Worm (Caenorhabditis elegans) whole organism, L2 larva: Measurements from ENCODE around the gene Y110A2AL.10.

Experiments
- C34F6.9 ChIP-seq: fragments of 150-350 bp; optimal IDR thresholded peaks from 2 replicates; lab custom pipeline; 2014; ENCODE audit warnings: missing biosample characterization, missing genetic modification characterization
- F13H6.1 ChIP-seq: sonication (generic microtip); optimal IDR thresholded peaks from 2 replicates; lab custom pipeline; 2016; ENCODE audit warnings: missing genetic modification characterization, missing compliant biosample characterization
- R02D3.7 ChIP-seq: fragments of 150-350 bp; optimal IDR thresholded peaks from 2 replicates; lab custom pipeline; 2014; ENCODE audit warnings: missing biosample characterization, missing genetic modification characterization
- ZK546.5 ChIP-seq: sonication (generic microtip); optimal IDR thresholded peaks from 2 replicates; lab custom pipeline; 2017; ENCODE audit warnings: missing biosample characterization, missing genetic modification characterization
- alr-1 ChIP-seq: fragments of 150-350 bp; optimal IDR thresholded peaks from 2 replicates; lab custom pipeline; 2014; ENCODE audit warnings: missing biosample characterization, missing genetic modification characterization
- ama-1 ChIP-seq: fragments of 150-350 bp; optimal IDR thresholded peaks from 2 replicates; lab custom pipeline; 2018; ENCODE audit warnings: inconsistent platforms
- blmp-1 ChIP-seq: sonication (generic microtip); optimal IDR thresholded peaks from 2 replicates; lab custom pipeline; 2017; ENCODE audit warnings: missing genetic modification characterization, mild to moderate bottlenecking, missing compliant biosample characterization, antibody characterized with exemption, moderate library complexity; ENCODE audit not compliant: insufficient read depth
- ceh-82 ChIP-seq: fragments of 150-350 bp; optimal IDR thresholded peaks from 2 replicates; lab custom pipeline; 2014; ENCODE audit warnings: missing biosample characterization, missing genetic modification characterization
- crh-2 ChIP-seq: sonication (generic microtip); optimal IDR thresholded peaks from 2 replicates; lab custom pipeline; 2017; ENCODE audit warnings: missing biosample characterization, missing genetic modification characterization
- dmd-4 ChIP-seq: sonication (generic microtip); optimal IDR thresholded peaks from 2 replicates; lab custom pipeline; 2017; ENCODE audit warnings: missing biosample characterization, missing genetic modification characterization
- egl-27 ChIP-seq: sonication (generic microtip); optimal IDR thresholded peaks from 3 replicates; lab custom pipeline; 2017; ENCODE audit warnings: missing biosample characterization, missing genetic modification reagents, missing genetic modification characterization
- elt-3 ChIP-seq: sonication (generic microtip); optimal IDR thresholded peaks from 2 replicates; lab custom pipeline; 2017; ENCODE audit warnings: missing biosample characterization, missing genetic modification characterization
- fos-1 ChIP-seq: fragments of 150-350 bp; optimal IDR thresholded peaks from 2 replicates; lab custom pipeline; 2014; ENCODE audit warnings: missing biosample characterization, missing genetic modification characterization
- lin-11 ChIP-seq: fragments of 150-350 bp; sonication (generic microtip); optimal IDR thresholded peaks from 2 replicates; lab custom pipeline; 2014; ENCODE audit warnings: missing biosample characterization, missing genetic modification characterization, inconsistent platforms, mixed read lengths
- lin-13 ChIP-seq: fragments of 150-350 bp; optimal IDR thresholded peaks from 2 replicates; lab custom pipeline; 2014; ENCODE audit warnings: missing biosample characterization, missing genetic modification reagents, missing genetic modification characterization
- lin-39 ChIP-seq: fragments of 150-350 bp; optimal IDR thresholded peaks from 2 replicates; lab custom pipeline; 2014; ENCODE audit warnings: missing biosample characterization, missing genetic modification reagents, missing genetic modification characterization
- lsy-2 ChIP-seq, 2 experiments: fragments of 150-350 bp in 1 of 2; sonication (generic microtip) in 1 of 2; optimal IDR thresholded peaks; 2 replicates each; lab custom pipeline; 2014 to 2017; ENCODE audit warnings: missing biosample characterization in 2 of 2, missing genetic modification characterization in 2 of 2
- mab-5 ChIP-seq: fragments of 150-350 bp; optimal IDR thresholded peaks from 2 replicates; lab custom pipeline; 2014; ENCODE audit warnings: missing biosample characterization, missing genetic modification characterization
- mbf-1 ChIP-seq: sonication (generic microtip); optimal IDR thresholded peaks from 2 replicates; lab custom pipeline; 2017; ENCODE audit warnings: missing biosample characterization, missing genetic modification characterization
- mdl-1 ChIP-seq, 2 experiments: fragments of 150-350 bp in 1 of 2; sonication (generic microtip) in 1 of 2; optimal IDR thresholded peaks; 2 replicates each; lab custom pipeline; 2017; ENCODE audit warnings: missing biosample characterization in 2 of 2, missing genetic modification characterization in 2 of 2
- nhr-10 ChIP-seq: sonication (generic microtip); optimal IDR thresholded peaks from 2 replicates; lab custom pipeline; 2017; ENCODE audit warnings: missing biosample characterization, missing genetic modification characterization
- nhr-11 ChIP-seq: fragments of 150-350 bp; optimal IDR thresholded peaks from 2 replicates; lab custom pipeline; 2014; ENCODE audit warnings: missing biosample characterization, missing genetic modification characterization
- nhr-12 ChIP-seq: fragments of 150-350 bp; optimal IDR thresholded peaks from 2 replicates; lab custom pipeline; 2014; ENCODE audit warnings: missing biosample characterization, missing genetic modification characterization
- nhr-129 ChIP-seq: fragments of 150-350 bp; optimal IDR thresholded peaks from 2 replicates; lab custom pipeline; 2014; ENCODE audit warnings: missing biosample characterization, missing genetic modification characterization
- nhr-21 ChIP-seq: fragments of 150-350 bp; optimal IDR thresholded peaks from 2 replicates; lab custom pipeline; 2014; ENCODE audit warnings: missing biosample characterization, missing genetic modification characterization
- nhr-23 ChIP-seq: fragments of 150-350 bp; optimal IDR thresholded peaks from 2 replicates; lab custom pipeline; 2014; ENCODE audit warnings: missing biosample characterization, missing genetic modification reagents, missing genetic modification characterization
- nhr-237 ChIP-seq: fragments of 150-350 bp; optimal IDR thresholded peaks from 2 replicates; lab custom pipeline; 2014; ENCODE audit warnings: missing biosample characterization, missing genetic modification characterization
- nhr-25 ChIP-seq: fragments of 150-350 bp; sonication (generic microtip); optimal IDR thresholded peaks from 3 replicates; lab custom pipeline; 2014; ENCODE audit warnings: missing biosample characterization, missing genetic modification characterization
- nhr-6 ChIP-seq: fragments of 150-350 bp; optimal IDR thresholded peaks from 2 replicates; lab custom pipeline; 2014; ENCODE audit warnings: missing biosample characterization, missing genetic modification characterization
- nhr-77 ChIP-seq: fragments of 150-350 bp; optimal IDR thresholded peaks from 2 replicates; lab custom pipeline; 2014; ENCODE audit warnings: missing biosample characterization, missing genetic modification characterization
- peb-1 ChIP-seq: fragments of 150-350 bp; optimal IDR thresholded peaks from 2 replicates; lab custom pipeline; 2014; ENCODE audit warnings: missing biosample characterization, missing genetic modification characterization
- skn-1 ChIP-seq: sonication (generic microtip); optimal IDR thresholded peaks from 2 replicates; lab custom pipeline; 2017; ENCODE audit warnings: missing biosample characterization, missing genetic modification characterization
- sma-9 ChIP-seq, 2 experiments: fragments of 150-350 bp in 1 of 2; sonication (generic microtip) in 1 of 2; optimal IDR thresholded peaks; 2 replicates each; lab custom pipeline; 2014 to 2016; ENCODE audit warnings: missing genetic modification characterization in 2 of 2, mild to moderate bottlenecking in 1 of 2, missing biosample characterization in 1 of 2, missing compliant biosample characterization in 1 of 2, missing genetic modification reagents in 1 of 2, moderate library complexity in 1 of 2
- snpc-4 ChIP-seq: fragments of 150-350 bp; optimal IDR thresholded peaks from 2 replicates; lab custom pipeline; 2014; ENCODE audit warnings: missing biosample characterization, missing genetic modification characterization
- unc-39 ChIP-seq: fragments of 150-350 bp; optimal IDR thresholded peaks from 2 replicates; lab custom pipeline; 2014; ENCODE audit warnings: missing biosample characterization, missing genetic modification characterization
- unc-55 ChIP-seq: fragments of 150-350 bp; sonication (generic microtip); optimal IDR thresholded peaks from 3 replicates; lab custom pipeline; 2014; ENCODE audit warnings: missing biosample characterization, missing genetic modification reagents, missing genetic modification characterization
- unc-62 ChIP-seq: fragments of 150-350 bp; optimal IDR thresholded peaks from 2 replicates; lab custom pipeline; 2014; ENCODE audit warnings: missing biosample characterization, missing genetic modification reagents, missing genetic modification characterization
- zag-1 ChIP-seq: fragments of 150-350 bp; optimal IDR thresholded peaks from 2 replicates; lab custom pipeline; 2014; ENCODE audit warnings: missing biosample characterization, missing genetic modification characterization
- ztf-1 ChIP-seq: fragments of 200-800 bp; sonication (Bioruptor generic); conservative IDR thresholded peaks from 2 replicates; pipeline ENCODE4 v1.3.6; 2022; ENCODE audit warnings: missing genetic modification characterization, missing compliant biosample characterization
- ztf-11 ChIP-seq: sonication (generic microtip); optimal IDR thresholded peaks from 2 replicates; lab custom pipeline; 2017; ENCODE audit warnings: missing biosample characterization, missing genetic modification characterization
- ztf-4 ChIP-seq: fragments of 150-350 bp; optimal IDR thresholded peaks from 2 replicates; lab custom pipeline; 2014; ENCODE audit warnings: missing biosample characterization, missing genetic modification characterization

Y110A2AL.10 gene

DNA sequence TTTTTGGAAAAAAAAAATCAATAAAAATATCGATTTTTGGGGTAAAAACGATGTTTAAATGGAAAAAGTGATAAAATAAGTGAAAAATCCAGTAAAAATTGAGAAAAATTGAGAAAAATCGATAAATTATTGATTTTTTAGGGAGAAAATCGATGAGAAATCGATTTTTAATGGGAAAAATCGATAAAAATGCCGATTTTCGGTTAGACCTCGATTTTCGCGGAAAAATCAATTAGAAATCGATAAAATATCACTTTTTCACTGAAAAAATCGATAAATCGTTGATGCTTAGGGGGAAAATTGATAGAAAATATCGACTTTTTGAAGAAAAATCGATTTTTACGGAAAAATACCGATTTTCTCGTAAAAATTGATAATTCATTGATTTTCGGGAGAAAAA, 29.4 kb upstream of the Y110A2AL.10 start:
- no peak for TF ChIP-seq ZK546.5
- TF ChIP-seq ztf-4 (tag; lab: Kevin White, UChicago): no peak
- TF ChIP-seq fos-1: no peak
- TF ChIP-seq ceh-82: no peak
- TF ChIP-seq elt-3 (tag; lab: Kevin White, UChicago): no peak
- no peak for TF ChIP-seq unc-39
- no peak for TF ChIP-seq mbf-1
- no peak for TF ChIP-seq sma-9 (GFP tag; optimal IDR thresholded peaks at IDR 0.05; lab: Kevin White, UChicago)
- TF ChIP-seq sma-9 (tag; optimal IDR thresholded peaks at IDR 0.05; lab: Kevin White, UChicago): no peak
- no peak for TF ChIP-seq blmp-1 (tag; lab: Kevin White, UChicago)
- TF ChIP-seq alr-1 (tag; lab: Kevin White, UChicago): no peak
- no peak for TF ChIP-seq zag-1
- no peak for TF ChIP-seq lin-13 (GFP tag; lab: Kevin White, UChicago)
- no peak for TF ChIP-seq lin-11 (tag; lab: Kevin White, UChicago)
- TF ChIP-seq nhr-129 (tag; lab: Kevin White, UChicago): no peak
- TF ChIP-seq F13H6.1 (tag; lab: Kevin White, UChicago): no peak
- no peak for TF ChIP-seq peb-1 (tag; lab: Kevin White, UChicago)
- TF ChIP-seq ztf-1 (GFP tag; lab: Robert Waterston, UW): no peak
- TF ChIP-seq nhr-10 (tag; lab: Kevin White, UChicago): no peak
- no peak for TF ChIP-seq mdl-1 (tag; optimal IDR thresholded peaks at IDR 0.05; lab: Kevin White, UChicago)

DNA sequence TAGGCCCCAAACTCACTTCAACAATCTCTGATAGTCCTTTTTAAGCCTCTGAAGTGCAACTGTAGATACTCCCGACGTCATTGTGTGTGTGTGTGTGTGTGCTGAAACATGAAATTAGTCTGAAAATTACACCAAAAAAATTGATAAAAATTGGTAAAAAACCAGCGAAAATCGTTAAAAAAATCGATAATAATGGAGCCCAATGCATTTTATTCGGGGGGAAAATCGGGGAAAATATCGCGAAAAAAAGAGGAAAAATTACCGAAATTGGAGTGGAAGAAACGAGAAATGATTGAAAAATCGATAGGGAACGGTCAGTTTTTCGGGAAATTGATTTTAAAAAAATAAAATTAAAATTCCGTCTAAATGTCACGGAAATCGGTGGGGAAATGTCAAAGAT, 28.5 kb upstream of the Y110A2AL.10 start, which contains the start of gene ubc-26:
Gene ubc-26 (minus strand): TSS at position 101 of the 400 bp plus-strand sequence.
- no peak for TF ChIP-seq nhr-23 (tag; lab: Kevin White, UChicago)
- TF ChIP-seq ztf-1 (GFP tag; lab: Robert Waterston, UW): no peak
- TF ChIP-seq egl-27 (tag; lab: Kevin White, UChicago): no peak
- no peak for TF ChIP-seq lin-39 (tag; lab: Kevin White, UChicago)
- no peak for TF ChIP-seq nhr-237 (tag; lab: Kevin White, UChicago)
- no peak for TF ChIP-seq snpc-4
- TF ChIP-seq unc-62 (GFP tag; lab: Kevin White, UChicago): no peak
- no peak for TF ChIP-seq ceh-82
- TF ChIP-seq mdl-1 (tag; optimal IDR thresholded peaks at IDR 0.05; lab: Kevin White, UChicago): no peak
- no peak for TF ChIP-seq nhr-10 (tag; lab: Kevin White, UChicago)
- no peak for TF ChIP-seq R02D3.7 (tag; lab: Kevin White, UChicago)
- TF ChIP-seq mbf-1: no peak
- no peak for TF ChIP-seq nhr-21 (tag; lab: Kevin White, UChicago)
- TF ChIP-seq lin-13 (GFP tag; lab: Kevin White, UChicago): no peak
- no peak for TF ChIP-seq nhr-25 (tag; lab: Kevin White, UChicago)
- TF ChIP-seq C34F6.9 (tag; lab: Kevin White, UChicago): no peak
- TF ChIP-seq lsy-2 (tag; optimal IDR thresholded peaks at IDR 0.05; lab: Kevin White, UChicago): no peak

DNA sequence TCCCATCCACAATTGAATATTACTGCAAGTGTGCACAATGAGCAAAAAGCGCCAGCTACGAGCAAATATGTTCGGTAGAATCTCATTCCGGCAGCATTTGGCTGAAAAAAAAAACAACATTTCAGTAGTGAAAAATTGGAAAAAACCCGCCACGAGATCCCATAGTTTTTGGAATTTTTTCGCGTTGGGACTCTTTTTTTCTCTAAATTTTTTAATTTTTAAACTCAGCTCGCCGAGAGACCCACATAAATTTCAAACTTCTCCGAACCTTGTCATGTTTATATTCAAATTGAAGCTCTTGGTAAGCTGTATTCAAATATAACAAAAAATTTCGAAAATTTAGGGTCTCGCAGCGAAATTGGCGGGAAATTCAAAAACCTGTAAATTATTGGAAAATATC, 22.6 kb upstream of the Y110A2AL.10 start, which contains the start of gene sqv-2:
Gene sqv-2 (minus strand): TSS at position 101 of the 400 bp plus-strand sequence.
- TF ChIP-seq nhr-77 (tag; lab: Kevin White, UChicago): no peak
- no peak for TF ChIP-seq crh-2 (tag; lab: Kevin White, UChicago)
- TF ChIP-seq nhr-237 (tag; lab: Kevin White, UChicago): no peak
- TF ChIP-seq nhr-10 (tag; lab: Kevin White, UChicago): no peak
- no peak for TF ChIP-seq nhr-11 (tag; lab: Kevin White, UChicago)
- TF ChIP-seq zag-1: no peak
- no peak for TF ChIP-seq nhr-12

DNA sequence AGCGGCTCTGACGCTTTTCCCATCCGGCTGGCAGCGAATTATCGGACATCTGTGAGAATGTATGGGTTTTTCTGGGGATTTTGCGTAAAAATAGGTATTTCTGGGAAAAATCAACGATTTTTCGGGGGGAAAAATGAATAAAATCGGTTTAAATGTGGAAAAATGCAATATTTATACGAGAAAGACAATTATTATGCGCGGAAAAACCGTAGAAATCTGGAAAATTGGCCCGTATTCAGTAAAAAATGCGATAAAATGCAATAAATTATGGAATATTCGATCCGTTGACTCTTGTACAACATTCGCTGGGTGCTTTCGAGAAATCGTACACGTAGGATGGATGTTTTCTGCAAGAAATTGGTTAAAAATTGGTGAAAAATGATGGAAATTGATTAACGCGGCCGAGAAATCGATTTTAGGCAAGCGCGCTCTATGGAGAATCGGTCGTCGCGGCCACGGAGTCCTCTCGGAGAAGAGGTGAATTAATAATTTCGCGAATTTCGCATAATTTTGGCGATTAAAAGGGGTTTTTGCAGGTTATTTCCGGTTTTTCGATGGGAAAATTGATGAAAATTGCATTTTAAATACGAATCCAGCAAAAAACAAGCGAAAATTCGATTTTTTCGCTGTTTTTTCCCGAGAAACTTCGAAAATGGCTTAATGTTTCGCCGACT, 17.4 kb upstream of the Y110A2AL.10 start, which contains the start of gene pinn-1:
Gene pinn-1 (minus strand): TSS at position 51 of the 674 bp plus-strand sequence.
- TF ChIP-seq mbf-1 (no peak), nhr-129 (tag; lab: Kevin White, UChicago) (peak; percentile 63), nhr-25 (tag; lab: Kevin White, UChicago) (peak; percentile 88), lin-13 (GFP tag; lab: Kevin White, UChicago) (peak; percentile 95), egl-27 (tag; lab: Kevin White, UChicago) (peak; percentile 61), ama-1 (lab: Kevin White, UChicago) (no peak), mab-5 (peak; percentile 61), nhr-77 (tag; lab: Kevin White, UChicago) (peak; percentile 73), ztf-11 (tag; lab: Kevin White, UChicago) (no peak), sma-9 (GFP tag; optimal IDR thresholded peaks at IDR 0.05; lab: Kevin White, UChicago) (peak; percentile 94), sma-9 (tag; optimal IDR thresholded peaks at IDR 0.05; lab: Kevin White, UChicago) (no peak), nhr-11 (tag; lab: Kevin White, UChicago) (no peak), nhr-21 (tag; lab: Kevin White, UChicago) (peak; percentile 87), R02D3.7 (tag; lab: Kevin White, UChicago) (peak; percentile 10), fos-1 (peak; percentile 85), lin-11 (tag; lab: Kevin White, UChicago) (peak; percentile 78), zag-1 (peak; percentile 66), dmd-4 (tag; lab: Kevin White, UChicago) (no peak), lsy-2 (tag; optimal IDR thresholded peaks at IDR 0.05; lab: Kevin White, UChicago) (peak; percentile 88 to 91), crh-2 (tag; lab: Kevin White, UChicago) (peak; percentile 87), peb-1 (tag; lab: Kevin White, UChicago) (no peak), ceh-82 (peak; percentile 48), skn-1 (tag; lab: Kevin White, UChicago) (no peak), unc-55 (GFP tag; lab: Kevin White, UChicago) (peak; percentile 94), blmp-1 (tag; lab: Kevin White, UChicago) (no peak), ZK546.5 (no peak), C34F6.9 (tag; lab: Kevin White, UChicago) (peak; percentile 87), alr-1 (tag; lab: Kevin White, UChicago) (no peak), nhr-10 (tag; lab: Kevin White, UChicago) (peak; percentile 62), unc-62 (GFP tag; lab: Kevin White, UChicago) (no peak), nhr-6 (tag; lab: Kevin White, UChicago) (peak; percentile 14)
